Fruit fly (Drosophila melanogaster) whole organism, embryonic: Measurements from ENCODE around the gene Atpalpha.

Experiments
- Atf6 ChIP-seq: fragments of 200-800 bp; sonication (Bioruptor generic); IDR thresholded peaks from 2 replicates; pipeline ENCODE4 v1.3.6; 2022; ENCODE audit warnings: missing biosample characterization, missing genetic modification characterization
- Awh ChIP-seq: fragments of 200-800 bp; sonication (Bioruptor generic); IDR thresholded peaks from 2 replicates; pipeline ENCODE4, ENCODE4 v1.3.6; 2022; ENCODE audit warnings: missing biosample characterization, missing genetic modification characterization
- BtbVII ChIP-seq: fragments of 200-800 bp; sonication (Bioruptor generic); optimal IDR thresholded peaks from 3 replicates; lab custom pipeline; 2017; ENCODE audit warnings: missing biosample characterization, mild to moderate bottlenecking, missing genetic modification characterization
- CG10147 ChIP-seq: fragments of 200-800 bp; sonication (Bioruptor generic); optimal IDR thresholded peaks from 2 replicates; lab custom pipeline; 2019; ENCODE audit warnings: missing biosample characterization, mild to moderate bottlenecking, missing genetic modification characterization, moderate library complexity
- CG10274 ChIP-seq: fragments of 200-800 bp; sonication (Bioruptor generic); optimal IDR thresholded peaks from 3 replicates; lab custom pipeline; 2017; ENCODE audit warnings: missing biosample characterization, mild to moderate bottlenecking, missing genetic modification characterization
- CG10321 ChIP-seq: fragments of 200-800 bp; sonication (Bioruptor generic); IDR thresholded peaks from 2 replicates; pipeline ENCODE4 v1.3.6; 2022; ENCODE audit warnings: missing biosample characterization, missing genetic modification characterization
- CG10543 ChIP-seq: fragments of 200-800 bp; sonication (Bioruptor generic); optimal IDR thresholded peaks from 3 replicates; lab custom pipeline; 2017; ENCODE audit warnings: missing biosample characterization, mild to moderate bottlenecking, missing genetic modification characterization, moderate library complexity
- CG11093 ChIP-seq: fragments of 200-800 bp; sonication (Bioruptor generic); IDR thresholded peaks from 3 replicates; pipeline ENCODE4 v1.3.6; 2022; ENCODE audit warnings: missing biosample characterization, missing genetic modification characterization
- CG11695 ChIP-seq: fragments of 200-800 bp; sonication (Bioruptor generic); IDR thresholded peaks from 3 replicates; pipeline ENCODE4 v1.3.6; 2022; ENCODE audit warnings: missing biosample characterization, missing genetic modification characterization
- CG12155 ChIP-seq: fragments of 200-800 bp; sonication (Bioruptor generic); optimal IDR thresholded peaks from 3 replicates; lab custom pipeline; 2016; ENCODE audit warnings: missing biosample characterization, missing genetic modification characterization
- CG12769 ChIP-seq: fragments of 200-800 bp; sonication (Bioruptor generic); optimal IDR thresholded peaks from 2 replicates; lab custom pipeline; 2019; ENCODE audit warnings: missing biosample characterization, mild to moderate bottlenecking, missing genetic modification characterization, moderate library complexity
- CG13894 ChIP-seq: fragments of 200-800 bp; sonication (Bioruptor generic); optimal IDR thresholded peaks from 3 replicates; lab custom pipeline; 2018; ENCODE audit warnings: missing biosample characterization, mild to moderate bottlenecking, missing genetic modification characterization, moderate library complexity
- CG14441 ChIP-seq: fragments of 200-800 bp; sonication (Bioruptor generic); IDR thresholded peaks from 2 replicates; pipeline ENCODE4 v1.3.6; 2022; ENCODE audit warnings: missing biosample characterization, missing genetic modification characterization
- CG14667 ChIP-seq: fragments of 200-800 bp; sonication (Bioruptor generic); IDR thresholded peaks from 2 replicates; pipeline ENCODE4 v1.3.6; 2022; ENCODE audit warnings: missing biosample characterization, missing genetic modification characterization
- CG15479 ChIP-seq: fragments of 200-800 bp; sonication (Bioruptor generic); optimal IDR thresholded peaks from 3 replicates; lab custom pipeline; 2019; ENCODE audit warnings: missing biosample characterization, mild to moderate bottlenecking, missing genetic modification characterization, moderate library complexity
- CG15601 ChIP-seq: fragments of 200-800 bp; sonication (Bioruptor generic); optimal IDR thresholded peaks from 3 replicates; lab custom pipeline; 2019; ENCODE audit warnings: missing biosample characterization, mild to moderate bottlenecking, missing genetic modification characterization, moderate library complexity
- CG1792 ChIP-seq: fragments of 200-800 bp; sonication (Bioruptor generic); optimal IDR thresholded peaks from 2 replicates; lab custom pipeline; 2016; ENCODE audit warnings: missing biosample characterization, missing genetic modification characterization
- CG18599 ChIP-seq: fragments of 200-800 bp; sonication (Bioruptor generic); optimal IDR thresholded peaks from 3 replicates; lab custom pipeline; 2017; ENCODE audit warnings: missing biosample characterization, missing genetic modification characterization, mild to moderate bottlenecking, moderate library complexity, missing genetic modification reagents
- CG18619 ChIP-seq: fragments of 200-800 bp; sonication (Bioruptor generic); optimal IDR thresholded peaks from 3 replicates; lab custom pipeline; 2017; ENCODE audit warnings: missing biosample characterization, mild to moderate bottlenecking, missing genetic modification characterization
- CG33213 ChIP-seq: fragments of 200-800 bp; sonication (Bioruptor generic); optimal IDR thresholded peaks from 3 replicates; lab custom pipeline; 2016; ENCODE audit warnings: missing biosample characterization, missing genetic modification characterization
- CG4360 ChIP-seq: fragments of 200-800 bp; sonication (Bioruptor generic); IDR thresholded peaks from 2 replicates; pipeline ENCODE4 v1.3.6; 2022; ENCODE audit warnings: missing biosample characterization, missing genetic modification characterization
- CG6683 ChIP-seq: fragments of 200-800 bp; sonication (Bioruptor generic); optimal IDR thresholded peaks from 2 replicates; lab custom pipeline; 2017; ENCODE audit warnings: missing biosample characterization, mild to moderate bottlenecking, missing genetic modification characterization, missing genetic modification reagents
- CG8359 ChIP-seq: fragments of 200-800 bp; sonication (Bioruptor generic); optimal IDR thresholded peaks from 2 replicates; lab custom pipeline; 2017; ENCODE audit warnings: missing biosample characterization, mild to moderate bottlenecking, missing genetic modification characterization, borderline replicate concordance
- Dbx ChIP-seq: fragments of 200-800 bp; sonication (Bioruptor generic); IDR thresholded peaks from 3 replicates; pipeline ENCODE4 v1.3.6; 2022; ENCODE audit warnings: missing biosample characterization, missing genetic modification characterization
- Deaf1 ChIP-seq: fragments of 200-800 bp; optimal IDR thresholded peaks from 3 replicates; lab custom pipeline; 2019; ENCODE audit warnings: missing biosample characterization, mild to moderate bottlenecking, missing genetic modification characterization, moderate library complexity
- Dref ChIP-seq: fragments of 200-800 bp; sonication (Bioruptor generic); IDR thresholded peaks from 2 replicates; pipeline ENCODE4 v1.3.6; 2022; ENCODE audit warnings: missing biosample characterization, missing genetic modification characterization
- Ets97D ChIP-seq: fragments of 200-800 bp; sonication (Bioruptor generic); optimal IDR thresholded peaks from 3 replicates; lab custom pipeline; 2016; ENCODE audit warnings: missing biosample characterization, missing genetic modification characterization
- GATAe ChIP-seq: fragments of 200-800 bp; sonication (Bioruptor generic); conservative IDR thresholded peaks from 2 replicates; pipeline ENCODE4 v1.3.6; 2022; ENCODE audit warnings: missing biosample characterization, missing genetic modification characterization
- HLH54F ChIP-seq: fragments of 200-800 bp; sonication (Bioruptor generic); optimal IDR thresholded peaks from 3 replicates; lab custom pipeline; 2016; ENCODE audit warnings: missing biosample characterization, missing genetic modification characterization
- Hmr ChIP-seq: fragments of 200-800 bp; sonication (Bioruptor generic); optimal IDR thresholded peaks from 3 replicates; lab custom pipeline; 2017; ENCODE audit warnings: mild to moderate bottlenecking, missing biosample characterization, missing genetic modification reagents, missing genetic modification characterization
- MESR4 ChIP-seq: fragments of 200-800 bp; sonication (Bioruptor generic); optimal IDR thresholded peaks from 2 replicates; lab custom pipeline; 2018; ENCODE audit warnings: missing biosample characterization, mild to moderate bottlenecking, missing genetic modification characterization, moderate library complexity
- Meics ChIP-seq: fragments of 200-800 bp; sonication (Bioruptor generic); optimal IDR thresholded peaks from 2 replicates; lab custom pipeline; 2017; ENCODE audit warnings: missing biosample characterization, mild to moderate bottlenecking, missing genetic modification characterization
- Nf-YC ChIP-seq: fragments of 200-800 bp; optimal IDR thresholded peaks from 3 replicates; lab custom pipeline; 2019; ENCODE audit warnings: missing biosample characterization, mild to moderate bottlenecking, missing genetic modification characterization, moderate library complexity
- Rfx ChIP-seq: fragments of 200-800 bp; sonication (Bioruptor generic); IDR thresholded peaks from 2 replicates; pipeline ENCODE4 v1.3.6; 2022; ENCODE audit warnings: missing biosample characterization, missing genetic modification characterization
- Six4 ChIP-seq: fragments of 200-800 bp; sonication (Bioruptor generic); optimal IDR thresholded peaks from 2 replicates; lab custom pipeline; 2016; ENCODE audit warnings: missing biosample characterization, missing genetic modification characterization
- Stat92E ChIP-seq, 3 experiments: fragments of >200 bp in 2 of 3; fragments of 200-800 bp in 1 of 3; sonication (Bioruptor generic) in 1 of 3; optimal IDR thresholded peaks; 2 replicates each; lab custom pipeline; 2017 to 2019; ENCODE audit warnings: missing biosample characterization in 3 of 3, missing genetic modification characterization in 3 of 3, mild to moderate bottlenecking in 1 of 3, moderate library complexity in 1 of 3
- Xbp1 ChIP-seq: fragments of 200-800 bp; sonication (Bioruptor generic); optimal IDR thresholded peaks from 3 replicates; lab custom pipeline; 2016; ENCODE audit warnings: missing biosample characterization, mild to moderate bottlenecking, missing genetic modification characterization
- abd-A ChIP-seq: fragments of 200-800 bp; sonication (Bioruptor generic); optimal IDR thresholded peaks from 3 replicates; lab custom pipeline; 2019; ENCODE audit warnings: missing biosample characterization, mild to moderate bottlenecking, missing genetic modification characterization, moderate library complexity
- cad ChIP-seq: fragments of >200 bp; optimal IDR thresholded peaks from 2 replicates; lab custom pipeline; 2017; ENCODE audit warnings: missing biosample characterization, missing genetic modification characterization
- ci ChIP-seq: fragments of 200-800 bp; sonication (Bioruptor generic); IDR thresholded peaks from 3 replicates; pipeline ENCODE4 v1.3.6; 2022; ENCODE audit warnings: missing biosample characterization, missing genetic modification characterization
- crol ChIP-seq: fragments of 200-800 bp; sonication (Bioruptor generic); IDR thresholded peaks from 2 replicates; pipeline ENCODE4 v1.3.6; 2022; ENCODE audit warnings: missing biosample characterization, missing genetic modification characterization
- dm ChIP-seq: fragments of 200-800 bp; sonication (Bioruptor generic); optimal IDR thresholded peaks from 3 replicates; lab custom pipeline; 2016; ENCODE audit warnings: missing biosample characterization, missing genetic modification characterization
- fu2 ChIP-seq: fragments of 200-800 bp; sonication (Bioruptor generic); optimal IDR thresholded peaks from 2 replicates; lab custom pipeline; 2016; ENCODE audit warnings: missing biosample characterization, missing genetic modification characterization
- gem ChIP-seq: fragments of 200-800 bp; sonication (Bioruptor generic); optimal IDR thresholded peaks from 2 replicates; lab custom pipeline; 2019; ENCODE audit warnings: missing biosample characterization, mild to moderate bottlenecking, missing genetic modification characterization, moderate library complexity
- inv ChIP-seq: fragments of 200-800 bp; sonication (Bioruptor generic); IDR thresholded peaks from 2 replicates; pipeline ENCODE4 v1.3.6; 2022; ENCODE audit warnings: missing biosample characterization, missing genetic modification characterization; ENCODE audit not compliant: partially characterized antibody
- ken ChIP-seq: fragments of 200-800 bp; sonication (Bioruptor generic); IDR thresholded peaks from 3 replicates; pipeline ENCODE4 v1.3.6; 2022; ENCODE audit warnings: missing biosample characterization, missing genetic modification characterization
- nom ChIP-seq: fragments of 200-800 bp; sonication (Bioruptor generic); optimal IDR thresholded peaks from 2 replicates; lab custom pipeline; 2017; ENCODE audit warnings: missing biosample characterization, missing genetic modification characterization, mild to moderate bottlenecking, moderate library complexity, missing genetic modification reagents
- psq ChIP-seq: fragments of 200-800 bp; sonication (Bioruptor generic); optimal IDR thresholded peaks from 2 replicates; lab custom pipeline; 2017; ENCODE audit warnings: missing biosample characterization, missing genetic modification characterization
- wdn ChIP-seq: fragments of 200-800 bp; sonication (Bioruptor generic); IDR thresholded peaks from 2 replicates; pipeline ENCODE4 v1.3.6; 2022; ENCODE audit warnings: missing biosample characterization, missing genetic modification characterization

Gene Atpalpha

dm6 chr3R:20976649-20977048 lies 28.1 kb downstream of the Atpalpha start:
- TF ChIP-seq HLH54F (GFP tag; lab: Kevin White, UChicago) (no peak), Dbx (GFP tag; lab: Robert Waterston, UW) (0 out of 3 replicates have a peak, but pooled peaks have one; percentile 45), Atf6 (GFP tag; lab: Robert Waterston, UW) (0 out of 2 replicates have a peak, but pooled peaks have one; percentile 8), CG11695 (GFP tag; lab: Robert Waterston, UW) (peak; percentile 73), CG10543 (GFP tag; lab: Kevin White, UChicago) (peak; percentile 75), Deaf1 (peak; percentile 78), Rfx (GFP tag; lab: Robert Waterston, UW) (0 out of 2 replicates have a peak, but pooled peaks have one; percentile 49), abd-A (tag; lab: Kevin White, UChicago) (peak; percentile 82), Xbp1 (GFP tag; lab: Kevin White, UChicago) (no peak), MESR4 (GFP tag; lab: Kevin White, UChicago) (no peak), CG12769 (tag; lab: Kevin White, UChicago) (peak; percentile 1), CG10274 (peak; percentile 58), wdn (GFP tag; lab: Robert Waterston, UW) (0 out of 2 replicates have a peak, but pooled peaks have one; percentile 32), CG13894 (peak; percentile 47)

- no peak for TF ChIP-seq CG33213 (GFP tag; lab: Kevin White, UChicago)
- peak; percentile 67; the same call in 2 of the 3 replicates for TF ChIP-seq ken (GFP tag; lab: Robert Waterston, UW)
- TF ChIP-seq CG18619 (GFP tag; lab: Kevin White, UChicago) = no peak
- TF ChIP-seq gem = no peak
- no peak for TF ChIP-seq CG10321 (GFP tag; lab: Robert Waterston, UW)
- peak; percentile 78 for TF ChIP-seq abd-A (tag; lab: Kevin White, UChicago)
- no peak for TF ChIP-seq Stat92E (GFP tag; optimal IDR thresholded peaks at IDR 0.05; lab: Kevin White, UChicago)
- TF ChIP-seq CG15601 (tag; lab: Kevin White, UChicago) = no peak
- peak; percentile 66 for TF ChIP-seq CG15479
- no peak for TF ChIP-seq Six4 (GFP tag; lab: Kevin White, UChicago)
- peak; percentile 88 for TF ChIP-seq crol
- peak; percentile 22 for TF ChIP-seq Hmr (GFP tag; lab: Kevin White, UChicago)
- peak; percentile 14; the same call in 1 of the 3 replicates for TF ChIP-seq ci
- TF ChIP-seq inv (GFP tag; lab: Robert Waterston, UW) = no peak
- no peak for TF ChIP-seq CG14667 (GFP tag; lab: Robert Waterston, UW)
- no peak for TF ChIP-seq Awh (GFP tag; lab: Robert Waterston, UW)
- no peak for TF ChIP-seq fu2
- TF ChIP-seq BtbVII = no peak
- TF ChIP-seq Meics = no peak
- TF ChIP-seq cad = no peak
- no peak for TF ChIP-seq CG1792
- no peak for TF ChIP-seq CG11093 (GFP tag; lab: Robert Waterston, UW)
- TF ChIP-seq dm (GFP tag; lab: Kevin White, UChicago) = no peak
- peak; percentile 99 for TF ChIP-seq Deaf1
- TF ChIP-seq CG18599 (GFP tag; lab: Kevin White, UChicago) = peak; percentile 28
- no peak for TF ChIP-seq Dref (GFP tag; lab: Robert Waterston, UW)
- no peak for TF ChIP-seq CG10147 (GFP tag; lab: Kevin White, UChicago)
- peak; percentile 52 for TF ChIP-seq Nf-YC (tag; lab: Kevin White, UChicago)
- peak; percentile 71; the same call in 1 of the 2 replicates for TF ChIP-seq CG4360 (GFP tag; lab: Robert Waterston, UW)
- TF ChIP-seq CG8359 = no peak
- TF ChIP-seq CG6683 (GFP tag; lab: Kevin White, UChicago) = no peak
- no peak for TF ChIP-seq psq (GFP tag; lab: Kevin White, UChicago)
- TF ChIP-seq CG14441 (GFP tag; lab: Robert Waterston, UW) = no peak
- TF ChIP-seq nom (GFP tag; lab: Kevin White, UChicago) = no peak
- TF ChIP-seq Ets97D = no peak
- TF ChIP-seq GATAe (GFP tag; lab: Robert Waterston, UW) = peak; percentile 16; the same call in 1 of the 2 replicates
- peak; percentile 6 for TF ChIP-seq CG12155 (GFP tag; lab: Kevin White, UChicago)
Measured at dm6 chr3R:20977846-20978295, 29.4 kb downstream of the Atpalpha start, which contains the start of gene Calx. TSS of gene Calx (plus strand) at chr3R:20978183.
